Fruit fly (Drosophila melanogaster): Measurements from ENCODE around the gene fwe.

fwe gene

DNA sequence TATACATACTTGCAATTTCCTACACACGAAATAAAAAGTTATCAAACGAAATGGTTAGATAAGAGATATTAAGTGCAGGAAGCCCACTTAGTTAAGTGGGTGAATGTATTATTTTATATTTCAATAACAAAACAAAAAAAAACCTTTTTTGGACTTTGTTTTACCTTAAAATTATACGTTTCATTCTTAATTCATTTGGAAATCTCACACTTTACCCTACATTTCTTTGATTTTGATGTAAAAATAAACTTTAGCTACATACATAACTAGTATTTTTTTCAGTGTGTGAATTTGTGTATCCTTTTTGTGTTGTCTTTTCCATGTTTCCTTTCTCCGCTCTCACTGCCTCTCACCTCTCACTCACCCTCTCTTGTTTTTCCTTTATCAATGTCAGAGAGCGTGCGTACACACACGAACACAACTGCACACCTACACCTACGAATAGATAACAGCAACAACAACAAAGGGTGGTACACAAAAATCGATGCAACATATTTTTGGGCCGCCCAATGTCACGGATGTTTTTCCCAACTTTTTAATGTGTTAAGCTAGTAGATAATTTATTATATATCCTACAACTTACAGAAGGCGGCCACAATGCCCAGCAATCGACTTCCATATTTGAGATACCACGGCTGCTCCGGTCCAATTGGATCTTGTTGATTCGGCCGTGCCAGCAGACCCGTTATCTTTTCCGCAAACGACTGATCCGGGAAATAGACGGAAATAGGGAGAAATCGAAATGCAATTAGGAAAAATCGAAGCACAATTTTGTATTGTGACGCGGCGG is 662 bp downstream of the fwe start (continued):
- TF ChIP-seq dsx (GFP tag; optimal IDR thresholded peaks at IDR 0.05; ENCODE audit: poor library complexity, severe bottlenecking): peak; percentile 92
- TF ChIP-seq acj6 (GFP tag; optimal IDR thresholded peaks at IDR 0.05): peak; percentile 95
- TF ChIP-seq Blimp-1 (GFP tag; optimal IDR thresholded peaks at IDR 0.05): peak; percentile 74
- TF ChIP-seq pdm3 (GFP tag; optimal IDR thresholded peaks at IDR 0.05): peak; percentile 91
- TF ChIP-seq CG10669 (GFP tag; optimal IDR thresholded peaks at IDR 0.05): peak; percentile 91
- peak; percentile 30 for TF ChIP-seq Eip93F (GFP tag; optimal IDR thresholded peaks at IDR 0.05)
- peak; percentile 93 for TF ChIP-seq Hr4 (GFP tag; optimal IDR thresholded peaks at IDR 0.05)
- no peak; the same call in 1 of the 3 replicates for TF ChIP-seq eg (GFP tag; IDR thresholded peaks at IDR 0.05)
- peak; percentile 94 for TF ChIP-seq Met (GFP tag; optimal IDR thresholded peaks at IDR 0.05)
- peak; percentile 78; the same call in 1 of the 2 replicates for TF ChIP-seq CG11294 (GFP tag; IDR thresholded peaks at IDR 0.05)
- peak; percentile 68 for TF ChIP-seq dac (GFP tag; optimal IDR thresholded peaks at IDR 0.05)
- TF ChIP-seq Hr38 (GFP tag; optimal IDR thresholded peaks at IDR 0.05): no peak
- TF ChIP-seq cyc (GFP tag; optimal IDR thresholded peaks at IDR 0.05): peak; percentile 90
- no peak for TF ChIP-seq Hr39 (GFP tag; optimal IDR thresholded peaks at IDR 0.05)
- peak; percentile 95 for TF ChIP-seq achi (GFP tag; optimal IDR thresholded peaks at IDR 0.05)
- TF ChIP-seq CG8632 (GFP tag; optimal IDR thresholded peaks at IDR 0.05): peak; percentile 95
- peak; percentile 18 for TF ChIP-seq fkh (GFP tag; optimal IDR thresholded peaks at IDR 0.05)
- TF ChIP-seq Gug (GFP tag; IDR thresholded peaks at IDR 0.05): peak; percentile 88
- TF ChIP-seq Lpt (GFP tag; optimal IDR thresholded peaks at IDR 0.05): peak; percentile 94
- TF ChIP-seq salr (GFP tag; optimal IDR thresholded peaks at IDR 0.05): peak in 1 of 2 experiments; percentile 95
- TF ChIP-seq CG15336 (GFP tag; IDR thresholded peaks at IDR 0.05): peak; percentile 93

DNA sequence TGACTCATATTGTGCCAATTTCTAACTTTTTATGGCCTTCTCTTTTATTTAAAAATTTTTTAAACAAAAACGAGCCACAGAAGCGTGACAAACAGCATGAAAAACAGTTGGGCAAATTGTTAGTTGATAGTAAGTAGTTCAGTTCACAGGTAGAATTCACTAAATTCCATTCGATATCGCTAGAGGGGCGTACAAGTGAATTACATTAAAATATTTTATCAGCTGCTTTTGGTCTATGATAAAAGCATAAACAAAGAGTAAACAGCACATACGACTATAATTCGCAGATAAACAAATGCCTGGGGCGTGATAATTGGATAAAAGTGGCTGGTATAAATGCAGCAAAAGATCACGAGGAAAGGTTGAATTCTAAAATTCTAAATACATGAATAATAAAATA is 2.2 kb downstream of the fwe start:
- TF ChIP-seq CG10631 (GFP tag; optimal IDR thresholded peaks at IDR 0.05) (no peak), eg (GFP tag; IDR thresholded peaks at IDR 0.05) (no peak), CG11294 (GFP tag; IDR thresholded peaks at IDR 0.05) (no peak), CG15336 (GFP tag; IDR thresholded peaks at IDR 0.05) (no peak), acj6 (GFP tag; optimal IDR thresholded peaks at IDR 0.05) (no peak), CG3032 (tag; optimal IDR thresholded peaks at IDR 0.05) (no peak), fkh (GFP tag; optimal IDR thresholded peaks at IDR 0.05) (peak; percentile 86), Sox15 (GFP tag; optimal IDR thresholded peaks at IDR 0.05) (no peak)

DNA sequence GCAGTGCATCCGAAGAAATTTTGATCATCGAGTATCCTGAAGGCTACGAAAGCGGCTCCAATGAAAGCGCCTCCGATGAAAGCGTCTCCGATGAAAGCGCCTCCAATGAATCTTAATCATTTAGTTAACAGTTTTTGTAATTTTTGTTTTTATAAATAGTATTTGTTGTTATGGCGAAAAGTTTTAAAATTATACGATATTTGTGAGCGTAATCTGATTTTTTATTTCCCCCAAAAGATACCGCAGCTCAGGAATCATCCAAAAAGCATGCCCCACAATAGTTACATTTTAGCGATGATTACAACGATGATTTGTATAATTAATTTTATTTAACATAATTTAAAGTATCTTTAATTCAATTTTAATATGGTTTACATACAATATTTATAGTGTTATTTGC is 6.4 kb downstream of the fwe start:
- TF ChIP-seq Sox15 (GFP tag; optimal IDR thresholded peaks at IDR 0.05): no peak
- no peak for TF ChIP-seq esn (GFP tag; optimal IDR thresholded peaks at IDR 0.05)
- TF ChIP-seq Gug (GFP tag; IDR thresholded peaks at IDR 0.05): no peak
- no peak for TF ChIP-seq CG6163 (GFP tag; IDR thresholded peaks at IDR 0.05)
- no peak for TF ChIP-seq vri (GFP tag; optimal IDR thresholded peaks at IDR 0.05)
- TF ChIP-seq salr (GFP tag; optimal IDR thresholded peaks at IDR 0.05): no peak
- TF ChIP-seq CG6854 (GFP tag; optimal IDR thresholded peaks at IDR 0.05): no peak
- TF ChIP-seq CG8319 (GFP tag; optimal IDR thresholded peaks at IDR 0.05): no peak
- no peak for TF ChIP-seq CG10669 (GFP tag; optimal IDR thresholded peaks at IDR 0.05)
- no peak for TF ChIP-seq Met (GFP tag; optimal IDR thresholded peaks at IDR 0.05)
- TF ChIP-seq fkh (GFP tag; optimal IDR thresholded peaks at IDR 0.05): no peak
- TF ChIP-seq cyc (GFP tag; optimal IDR thresholded peaks at IDR 0.05): no peak
- no peak for TF ChIP-seq Lpt (GFP tag; optimal IDR thresholded peaks at IDR 0.05)
- no peak for TF ChIP-seq CG32006 (GFP tag; optimal IDR thresholded peaks at IDR 0.05)
- no peak for TF ChIP-seq topi (GFP tag; optimal IDR thresholded peaks at IDR 0.05)

DNA sequence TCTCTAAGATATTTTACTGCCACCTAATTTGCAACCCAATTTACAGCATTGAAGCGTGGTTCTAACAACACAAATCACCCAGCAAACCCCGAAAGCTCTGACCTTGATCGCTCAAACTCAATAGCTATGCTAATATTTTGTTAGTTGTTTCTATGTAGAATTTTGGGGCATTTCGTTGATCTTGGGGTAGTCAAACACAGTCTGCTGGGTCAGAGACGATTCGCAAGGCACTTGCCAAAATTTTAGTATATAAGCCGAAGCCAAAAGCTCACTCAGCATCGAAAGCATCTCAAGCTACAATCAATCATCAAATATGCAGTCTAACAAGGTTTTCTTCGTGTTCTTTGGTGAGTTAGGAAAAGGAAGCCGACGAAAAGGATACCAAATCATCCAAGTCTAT is 7.0 kb downstream of the fwe start, which contains the start of gene CG13445:
TSS of gene CG13445 (plus strand) at position 301 of the 400 bp plus-strand sequence.
- TF ChIP-seq CG10669 (GFP tag; optimal IDR thresholded peaks at IDR 0.05) (no peak), Eip75B (GFP tag; optimal IDR thresholded peaks at IDR 0.05) (no peak), salr (GFP tag; optimal IDR thresholded peaks at IDR 0.05) (no peak), eg (GFP tag; IDR thresholded peaks at IDR 0.05) (no peak), fd59A (GFP tag; optimal IDR thresholded peaks at IDR 0.05) (no peak), Hr4 (GFP tag; optimal IDR thresholded peaks at IDR 0.05) (no peak)

Data from whole organism, prepupa.